Fruit fly (Drosophila melanogaster) whole organism, embryonic: Measurements from ENCODE around the gene Asator.

Source experiments
- Adf1 ChIP-seq: fragments of 200-800 bp; sonication (Bioruptor generic); IDR thresholded peaks from 2 replicates; pipeline ENCODE4 v1.3.6; 2022; ENCODE audit warnings: missing biosample characterization, missing genetic modification characterization
- Atf3 ChIP-seq: fragments of 200-800 bp; sonication (Bioruptor generic); optimal IDR thresholded peaks from 3 replicates; lab custom pipeline; 2016; ENCODE audit warnings: missing biosample characterization, missing genetic modification characterization
- BtbVII ChIP-seq: fragments of 200-800 bp; sonication (Bioruptor generic); optimal IDR thresholded peaks from 3 replicates; lab custom pipeline; 2017; ENCODE audit warnings: missing biosample characterization, mild to moderate bottlenecking, missing genetic modification characterization
- CG12219 ChIP-seq: fragments of 200-800 bp; sonication (Bioruptor generic); optimal IDR thresholded peaks from 3 replicates; lab custom pipeline; 2018; ENCODE audit warnings: missing biosample characterization, mild to moderate bottlenecking, missing genetic modification characterization
- CG13624 ChIP-seq: fragments of 200-800 bp; sonication (Bioruptor generic); optimal IDR thresholded peaks from 2 replicates; lab custom pipeline; 2016; ENCODE audit warnings: missing biosample characterization, missing genetic modification characterization
- CG13775 ChIP-seq: fragments of 200-800 bp; sonication (Bioruptor generic); optimal IDR thresholded peaks from 3 replicates; lab custom pipeline; 2017; ENCODE audit warnings: missing biosample characterization, mild to moderate bottlenecking, missing genetic modification characterization
- CG15479 ChIP-seq: fragments of 200-800 bp; sonication (Bioruptor generic); optimal IDR thresholded peaks from 3 replicates; lab custom pipeline; 2019; ENCODE audit warnings: missing biosample characterization, mild to moderate bottlenecking, missing genetic modification characterization, moderate library complexity
- CG1603 ChIP-seq: fragments of 200-800 bp; sonication (Bioruptor generic); optimal IDR thresholded peaks from 2 replicates; lab custom pipeline; 2019; ENCODE audit warnings: missing biosample characterization, mild to moderate bottlenecking, missing genetic modification characterization, moderate library complexity
- CG1647 ChIP-seq: fragments of 200-800 bp; sonication (Bioruptor generic); optimal IDR thresholded peaks from 3 replicates; lab custom pipeline; 2016; ENCODE audit warnings: missing biosample characterization, missing genetic modification characterization
- CG16863 ChIP-seq: fragments of 200-800 bp; sonication (Bioruptor generic); optimal IDR thresholded peaks from 3 replicates; lab custom pipeline; 2016; ENCODE audit warnings: missing biosample characterization, missing genetic modification characterization
- CG17361 ChIP-seq: fragments of 200-800 bp; sonication (Bioruptor generic); IDR thresholded peaks from 3 replicates; pipeline ENCODE4 v1.3.6; 2022; ENCODE audit warnings: missing biosample characterization, missing genetic modification characterization
- CG17385 ChIP-seq: fragments of 200-800 bp; sonication (Bioruptor generic); optimal IDR thresholded peaks from 3 replicates; lab custom pipeline; 2018; ENCODE audit warnings: missing biosample characterization, mild to moderate bottlenecking, missing genetic modification characterization
- CG17912 ChIP-seq: fragments of 200-800 bp; sonication (Bioruptor generic); optimal IDR thresholded peaks from 2 replicates; lab custom pipeline; 2018; ENCODE audit warnings: missing biosample characterization, mild to moderate bottlenecking, missing genetic modification characterization
- CG2199 ChIP-seq: fragments of 200-800 bp; sonication (Bioruptor generic); IDR thresholded peaks from 3 replicates; pipeline ENCODE4 v1.3.6; 2022; ENCODE audit warnings: missing biosample characterization, missing genetic modification characterization
- CG2202 ChIP-seq: fragments of 200-800 bp; sonication (Bioruptor generic); optimal IDR thresholded peaks from 2 replicates; lab custom pipeline; 2018; ENCODE audit warnings: missing biosample characterization, mild to moderate bottlenecking, missing genetic modification characterization
- CG30431 ChIP-seq: fragments of 200-800 bp; sonication (Bioruptor generic); optimal IDR thresholded peaks from 2 replicates; lab custom pipeline; 2017; ENCODE audit warnings: missing biosample characterization, missing genetic modification characterization
- CG32772 ChIP-seq: fragments of 200-800 bp; sonication (Bioruptor generic); IDR thresholded peaks from 2 replicates; pipeline ENCODE4 v1.3.6; 2022; ENCODE audit warnings: missing biosample characterization, missing genetic modification characterization
- CG7987 ChIP-seq: fragments of 200-800 bp; sonication (Bioruptor generic); optimal IDR thresholded peaks from 2 replicates; lab custom pipeline; 2018; ENCODE audit warnings: missing biosample characterization, mild to moderate bottlenecking, missing genetic modification characterization, moderate library complexity
- CG9932 ChIP-seq: fragments of 200-800 bp; sonication (Bioruptor generic); IDR thresholded peaks from 2 replicates; pipeline ENCODE4 v1.3.6; 2022; ENCODE audit warnings: missing biosample characterization, missing genetic modification characterization
- Chrac-16 ChIP-seq: fragments of 200-800 bp; sonication (Bioruptor generic); optimal IDR thresholded peaks from 3 replicates; lab custom pipeline; 2016; ENCODE audit warnings: missing biosample characterization, missing genetic modification characterization
- Dbx ChIP-seq: fragments of 200-800 bp; sonication (Bioruptor generic); IDR thresholded peaks from 3 replicates; pipeline ENCODE4 v1.3.6; 2022; ENCODE audit warnings: missing biosample characterization, missing genetic modification characterization
- Dref ChIP-seq: fragments of 200-800 bp; sonication (Bioruptor generic); IDR thresholded peaks from 2 replicates; pipeline ENCODE4 v1.3.6; 2022; ENCODE audit warnings: missing biosample characterization, missing genetic modification characterization
- E2f2 ChIP-seq: fragments of 200-800 bp; sonication (Bioruptor generic); IDR thresholded peaks from 2 replicates; pipeline ENCODE4 v1.3.6; 2022; ENCODE audit warnings: missing biosample characterization, missing genetic modification characterization
- Eip74EF ChIP-seq, 2 experiments: fragments of 200-800 bp in 1 of 2; fragments of >200 bp in 1 of 2; sonication (Bioruptor generic) in 1 of 2; optimal IDR thresholded peaks; 2 replicates each; lab custom pipeline; 2017 to 2019; ENCODE audit warnings: missing biosample characterization in 2 of 2, missing genetic modification characterization in 2 of 2, mild to moderate bottlenecking in 1 of 2, moderate library complexity in 1 of 2
- Ets97D ChIP-seq: fragments of 200-800 bp; sonication (Bioruptor generic); optimal IDR thresholded peaks from 3 replicates; lab custom pipeline; 2016; ENCODE audit warnings: missing biosample characterization, missing genetic modification characterization
- Hand ChIP-seq: fragments of 200-800 bp; sonication (Bioruptor generic); optimal IDR thresholded peaks from 2 replicates; lab custom pipeline; 2017; ENCODE audit warnings: mild to moderate bottlenecking, missing biosample characterization, missing genetic modification reagents, missing genetic modification characterization
- Hey ChIP-seq: fragments of 200-800 bp; sonication (Bioruptor generic); optimal IDR thresholded peaks from 3 replicates; lab custom pipeline; 2018; ENCODE audit warnings: missing biosample characterization, mild to moderate bottlenecking, missing genetic modification characterization
- HmgD ChIP-seq: fragments of 200-800 bp; sonication (Bioruptor generic); optimal IDR thresholded peaks from 3 replicates; lab custom pipeline; 2016; ENCODE audit warnings: missing biosample characterization, missing genetic modification characterization
- Hr39 ChIP-seq: fragments of >200 bp; optimal IDR thresholded peaks from 2 replicates; lab custom pipeline; 2017
- MESR4 ChIP-seq: fragments of 200-800 bp; sonication (Bioruptor generic); optimal IDR thresholded peaks from 2 replicates; lab custom pipeline; 2018; ENCODE audit warnings: missing biosample characterization, mild to moderate bottlenecking, missing genetic modification characterization, moderate library complexity
- MTF-1 ChIP-seq: fragments of 200-800 bp; sonication (Bioruptor generic); optimal IDR thresholded peaks from 2 replicates; lab custom pipeline; 2018; ENCODE audit warnings: missing biosample characterization, mild to moderate bottlenecking, missing genetic modification characterization, borderline replicate concordance
- Oaz ChIP-seq: fragments of 200-800 bp; sonication (Bioruptor generic); IDR thresholded peaks from 2 replicates; pipeline ENCODE4 v1.3.6; 2022; ENCODE audit warnings: missing biosample characterization, missing genetic modification characterization
- Sox100B ChIP-seq: fragments of 200-800 bp; sonication (Bioruptor generic); optimal IDR thresholded peaks from 3 replicates; lab custom pipeline; 2018; ENCODE audit warnings: missing biosample characterization, mild to moderate bottlenecking, missing genetic modification characterization
- Usf ChIP-seq: fragments of 200-800 bp; sonication (Bioruptor generic); optimal IDR thresholded peaks from 2 replicates; lab custom pipeline; 2017; ENCODE audit warnings: missing genotype, missing biosample characterization, missing genetic modification characterization
- Xbp1 ChIP-seq: fragments of 200-800 bp; sonication (Bioruptor generic); optimal IDR thresholded peaks from 3 replicates; lab custom pipeline; 2016; ENCODE audit warnings: missing biosample characterization, mild to moderate bottlenecking, missing genetic modification characterization
- Xrp1 ChIP-seq: fragments of 200-800 bp; sonication (Bioruptor generic); IDR thresholded peaks from 2 replicates; pipeline ENCODE4 v1.3.6; 2022; ENCODE audit warnings: missing biosample characterization, missing genetic modification characterization
- bbx ChIP-seq: fragments of 200-800 bp; sonication (Bioruptor generic); IDR thresholded peaks from 2 replicates; pipeline ENCODE4 v1.3.6; 2022; ENCODE audit warnings: missing biosample characterization, missing genetic modification characterization; ENCODE audit not compliant: partially characterized antibody
- cg ChIP-seq: fragments of 200-800 bp; sonication (Bioruptor generic); optimal IDR thresholded peaks from 3 replicates; lab custom pipeline; 2019; ENCODE audit warnings: missing biosample characterization, mild to moderate bottlenecking, missing genetic modification characterization, moderate library complexity
- ci ChIP-seq: fragments of 200-800 bp; sonication (Bioruptor generic); IDR thresholded peaks from 3 replicates; pipeline ENCODE4 v1.3.6; 2022; ENCODE audit warnings: missing biosample characterization, missing genetic modification characterization
- da ChIP-seq: fragments of 200-800 bp; sonication (Bioruptor generic); optimal IDR thresholded peaks from 2 replicates; lab custom pipeline; 2016; ENCODE audit warnings: missing biosample characterization, missing genetic modification characterization
- danr ChIP-seq: fragments of 200-800 bp; sonication (Bioruptor generic); IDR thresholded peaks from 2 replicates; pipeline ENCODE4 v1.3.6; 2022; ENCODE audit warnings: missing biosample characterization, missing genetic modification characterization
- dpn ChIP-seq, 2 experiments: fragments of 200-800 bp; sonication (Bioruptor generic); optimal IDR thresholded peaks; 3 replicates each; lab custom pipeline; 2016; ENCODE audit warnings: missing biosample characterization in 2 of 2, missing genetic modification characterization in 2 of 2
- gcm2 ChIP-seq: fragments of 200-800 bp; sonication (Bioruptor generic); optimal IDR thresholded peaks from 2 replicates; lab custom pipeline; 2016; ENCODE audit warnings: missing biosample characterization, missing genetic modification characterization
- grn ChIP-seq: fragments of 200-800 bp; sonication (Bioruptor generic); optimal IDR thresholded peaks from 3 replicates; lab custom pipeline; 2017; ENCODE audit warnings: missing biosample characterization, missing genetic modification characterization
- gsb-n ChIP-seq: fragments of 200-800 bp; sonication (Bioruptor generic); optimal IDR thresholded peaks from 3 replicates; lab custom pipeline; 2018; ENCODE audit warnings: missing biosample characterization, mild to moderate bottlenecking, missing genetic modification characterization
- h ChIP-seq: fragments of >200 bp; optimal IDR thresholded peaks from 2 replicates; lab custom pipeline; 2017
- mld ChIP-seq: fragments of 200-800 bp; sonication (Bioruptor generic); IDR thresholded peaks from 3 replicates; pipeline ENCODE4 v1.3.6; 2022; ENCODE audit warnings: missing biosample characterization, missing genetic modification characterization; ENCODE audit not compliant: partially characterized antibody
- repo ChIP-seq: fragments of 200-800 bp; sonication (Bioruptor generic); optimal IDR thresholded peaks from 2 replicates; lab custom pipeline; 2016; ENCODE audit warnings: missing biosample characterization, missing genetic modification characterization
- ssp ChIP-seq: fragments of 200-800 bp; sonication (Bioruptor generic); IDR thresholded peaks from 2 replicates; pipeline ENCODE4 v1.3.6; 2022; ENCODE audit warnings: missing biosample characterization, missing genetic modification characterization
- stwl ChIP-seq: fragments of 200-800 bp; sonication (Bioruptor generic); optimal IDR thresholded peaks from 3 replicates; lab custom pipeline; 2018; ENCODE audit warnings: missing biosample characterization, mild to moderate bottlenecking, missing genetic modification characterization, moderate library complexity
- toy ChIP-seq: fragments of 200-800 bp; sonication (Bioruptor generic); IDR thresholded peaks from 2 replicates; pipeline ENCODE4 v1.3.6; 2022; ENCODE audit warnings: missing biosample characterization, missing genetic modification characterization
- z ChIP-seq: fragments of 200-800 bp; sonication (Bioruptor generic); IDR thresholded peaks from 3 replicates; pipeline ENCODE4 v1.3.6; 2022; ENCODE audit warnings: missing biosample characterization, missing genetic modification characterization

Gene Asator

dm6 chr4:497724-498123, 8.9 kb upstream of the Asator start (continued):
- TF ChIP-seq CG13775 (peak; percentile 73), BtbVII (GFP tag; lab: Kevin White, UChicago) (peak; percentile 95), MESR4 (GFP tag; lab: Kevin White, UChicago) (peak; percentile 51), CG12219 (GFP tag; lab: Kevin White, UChicago) (peak; percentile 93), CG17912 (GFP tag; lab: Kevin White, UChicago) (peak; percentile 96), Sox100B (GFP tag; lab: Kevin White, UChicago) (peak; percentile 94), stwl (peak; percentile 81), Xrp1 (peak; percentile 96), CG17361 (GFP tag; lab: Robert Waterston, UW) (peak; percentile 78; the same call in 2 of the 3 replicates), CG1603 (tag; lab: Kevin White, UChicago) (peak; percentile 94), CG32772 (GFP tag; lab: Robert Waterston, UW) (no peak), Ets97D (peak; percentile 64), Hey (tag; lab: Kevin White, UChicago) (peak; percentile 90), h (lab: Kevin White, UChicago) (no peak), Eip74EF (GFP tag; optimal IDR thresholded peaks at IDR 0.05; lab: Kevin White, UChicago) (peak in 1 of 2 experiments; percentile 90), CG7987 (GFP tag; lab: Kevin White, UChicago) (peak; percentile 99), Atf3 (GFP tag; lab: Kevin White, UChicago) (peak; percentile 88), Chrac-16 (GFP tag; lab: Kevin White, UChicago) (peak; percentile 33), CG15479 (GFP tag; lab: Kevin White, UChicago) (peak; percentile 88), Dref (no peak), Hand (peak; percentile 48), CG13624 (peak; percentile 72), CG17385 (GFP tag; lab: Kevin White, UChicago) (peak; percentile 82), Adf1 (GFP tag; lab: Robert Waterston, UW) (no peak), CG2199 (peak; percentile 87; the same call in 2 of the 3 replicates), CG1647 (peak; percentile 87), E2f2 (GFP tag; lab: Robert Waterston, UW) (peak; percentile 72), gcm2 (GFP tag; lab: Kevin White, UChicago) (peak; percentile 86), dpn (GFP tag; optimal IDR thresholded peaks at IDR 0.05; lab: Kevin White, UChicago) (peak; percentile 68 to 90), Usf (peak; percentile 63), HmgD (peak; percentile 23), grn (GFP tag; lab: Kevin White, UChicago) (peak; percentile 93), ci (GFP tag; lab: Robert Waterston, UW) (peak; percentile 96), CG9932 (GFP tag; lab: Robert Waterston, UW) (no peak), repo (peak; percentile 95), ssp (GFP tag; lab: Robert Waterston, UW) (no peak), Oaz (GFP tag; lab: Robert Waterston, UW) (no peak; the same call in 1 of the 2 replicates), cg (GFP tag; lab: Kevin White, UChicago) (no peak), MTF-1 (GFP tag; lab: Kevin White, UChicago) (peak; percentile 98), Dbx (GFP tag; lab: Robert Waterston, UW) (no peak; the same call in 2 of the 3 replicates), da (GFP tag; lab: Kevin White, UChicago) (peak; percentile 89), Hr39 (no peak), mld (GFP tag; lab: Robert Waterston, UW) (no peak), danr (peak; percentile 70; the same call in 1 of the 2 replicates), CG30431 (GFP tag; lab: Kevin White, UChicago) (peak; percentile 62), CG2202 (tag; lab: Kevin White, UChicago) (peak; percentile 99), bbx (no peak), z (GFP tag; lab: Robert Waterston, UW) (peak; percentile 81), Xbp1 (GFP tag; lab: Kevin White, UChicago) (peak; percentile 62), toy (GFP tag; lab: Robert Waterston, UW) (no peak; the same call in 1 of the 2 replicates), CG16863 (GFP tag; lab: Kevin White, UChicago) (peak; percentile 89), gsb-n (tag; lab: Kevin White, UChicago) (peak; percentile 97)
